Fruit fly (Drosophila melanogaster): ENCODE data around the gene CG15387.

Gene CG15387

dm6 chr2L:2177969-2178809 is 47.9 kb downstream of the CG15387 start, which contains the start of gene aop (continued):
- TF ChIP-seq amos (GFP tag; IDR thresholded peaks at IDR 0.05; ENCODE audit: partially characterized antibody) (peak; percentile 32; the same call in 1 of the 2 replicates), CG4328 (GFP tag; optimal IDR thresholded peaks at IDR 0.05) (peak; percentile 21), CG7271 (tag; optimal IDR thresholded peaks at IDR 0.05) (peak; percentile 24), CG7987 (GFP tag; optimal IDR thresholded peaks at IDR 0.05) (peak; percentile 34), Neu2 (GFP tag; optimal IDR thresholded peaks at IDR 0.05; ENCODE audit: borderline replicate concordance) (peak; percentile 6), Lhr (GFP tag; optimal IDR thresholded peaks at IDR 0.05) (no peak), CG3407 (GFP tag; optimal IDR thresholded peaks at IDR 0.05) (peak; percentile 5), CG10366 (GFP tag; IDR thresholded peaks at IDR 0.05) (no peak), PHDP (tag; optimal IDR thresholded peaks at IDR 0.05) (no peak), zen2 (GFP tag; IDR thresholded peaks at IDR 0.05; ENCODE audit: partially characterized antibody) (no peak), Mrtf (GFP tag; IDR thresholded peaks at IDR 0.05) (no peak), unpg (GFP tag; optimal IDR thresholded peaks at IDR 0.05) (peak; percentile 29), CG10431 (GFP tag; optimal IDR thresholded peaks at IDR 0.05) (peak; percentile 14), chm (GFP tag; IDR thresholded peaks at IDR 0.05) (peak; percentile 60), CG7745 (tag; optimal IDR thresholded peaks at IDR 0.05) (peak; percentile 45), CG8388 (GFP tag; optimal IDR thresholded peaks at IDR 0.05) (no peak), insv (GFP tag; optimal IDR thresholded peaks at IDR 0.05) (peak in 1 of 2 experiments; percentile 51), D (optimal IDR thresholded peaks at IDR 0.05) (no peak), D (GFP tag; optimal IDR thresholded peaks at IDR 0.05) (peak; percentile 3), Atf6 (GFP tag; IDR thresholded peaks at IDR 0.05) (no peak), odd (GFP tag; optimal IDR thresholded peaks at IDR 0.05) (peak; percentile 53), Nf-YC (tag; optimal IDR thresholded peaks at IDR 0.05) (peak; percentile 27), CG10462 (GFP tag; optimal IDR thresholded peaks at IDR 0.05) (no peak), CG34224 (GFP tag; IDR thresholded peaks at IDR 0.05; ENCODE audit: partially characterized antibody) (0 out of 3 replicates have a peak, but pooled peaks have one; percentile 41), CG15011 (GFP tag; optimal IDR thresholded peaks at IDR 0.05) (peak; percentile 7), Dbx (GFP tag; IDR thresholded peaks at IDR 0.05) (peak; percentile 48; the same call in 1 of the 3 replicates), sr (GFP tag; IDR thresholded peaks at IDR 0.05) (peak; percentile 73; the same call in 2 of the 3 replicates), otp (GFP tag; IDR thresholded peaks at IDR 0.05) (peak; percentile 33; the same call in 1 of the 3 replicates), CG12391 (tag; optimal IDR thresholded peaks at IDR 0.05) (peak; percentile 22), CG3281 (GFP tag; optimal IDR thresholded peaks at IDR 0.05) (peak; percentile 11), CG12769 (tag; optimal IDR thresholded peaks at IDR 0.05) (peak; percentile 38), Atf-2 (GFP tag; optimal IDR thresholded peaks at IDR 0.05) (no peak), CG15696 (tag; optimal IDR thresholded peaks at IDR 0.05) (peak; percentile 18), knrl (GFP tag; IDR thresholded peaks at IDR 0.05; ENCODE audit: partially characterized antibody) (0 out of 3 replicates have a peak, but pooled peaks have one; percentile 16), CG18599 (GFP tag; optimal IDR thresholded peaks at IDR 0.05) (no peak), Nf-YB (GFP tag; optimal IDR thresholded peaks at IDR 0.05) (peak; percentile 37), gro (GFP tag; optimal IDR thresholded peaks at IDR 0.05) (peak; percentile 71), CG32767 (GFP tag; IDR thresholded peaks at IDR 0.05) (0 out of 2 replicates have a peak, but pooled peaks have one; percentile 34), Ets65A (GFP tag) (peak; percentile 91), Oaz (GFP tag; IDR thresholded peaks at IDR 0.05) (no peak), Rfx (GFP tag; IDR thresholded peaks at IDR 0.05) (peak; percentile 38; the same call in 1 of the 2 replicates), tgo (GFP tag; IDR thresholded peaks at IDR 0.05) (0 out of 3 replicates have a peak, but pooled peaks have one; percentile 10), CG6175 (GFP tag; IDR thresholded peaks at IDR 0.05) (no peak), vfl (GFP tag; optimal IDR thresholded peaks at IDR 0.05) (no peak), CG6254 (GFP tag; optimal IDR thresholded peaks at IDR 0.05) (peak; percentile 34), vvl (GFP tag; IDR thresholded peaks at IDR 0.05) (peak; percentile 48; the same call in 1 of the 2 replicates), CG6854 (GFP tag; optimal IDR thresholded peaks at IDR 0.05) (peak; percentile 48), CG11723 (GFP tag; optimal IDR thresholded peaks at IDR 0.05) (no peak)

Data from whole organism, embryonic.